Fruit fly (Drosophila melanogaster) whole organism, adult: Measurements from ENCODE around the gene CG31142.

ENCODE experiments used
- CG33017 ChIP-seq: fragments of 200-800 bp; sonication (Bioruptor generic); optimal IDR thresholded peaks from 2 replicates; lab custom pipeline; 2018; ENCODE audit warnings: missing biosample characterization, mild to moderate bottlenecking, missing genetic modification characterization, moderate library complexity
- CG7101 ChIP-seq: fragments of 200-800 bp; sonication (Bioruptor generic); optimal IDR thresholded peaks from 2 replicates; lab custom pipeline; 2018; ENCODE audit warnings: missing biosample characterization, mild to moderate bottlenecking, missing genetic modification characterization, moderate library complexity
- Hr96 ChIP-seq: fragments of 200-800 bp; sonication (Bioruptor generic); optimal IDR thresholded peaks from 2 replicates; lab custom pipeline; 2016; ENCODE audit warnings: missing biosample characterization, missing genetic modification characterization

dm6 chr3R:23943843-23944356 is 14.9 kb downstream of the CG31142 start:
- TF ChIP-seq Hr96 (GFP tag; lab: Kevin White, UChicago): no peak
- TF ChIP-seq CG7101: no peak
- no peak for TF ChIP-seq CG33017 (tag; lab: Kevin White, UChicago)
